Fruit fly (Drosophila melanogaster): ENCODE results near the gene CG13895.

Gene CG13895

dm6 chr3L:685441-685804, 22.6 kb downstream of the CG13895 start, which contains the start of gene ebd1 (continued):
- TF ChIP-seq amos (GFP tag; IDR thresholded peaks at IDR 0.05; ENCODE audit: partially characterized antibody) (no peak), MBD-R2 (GFP tag; IDR thresholded peaks at IDR 0.05) (no peak), CG9215 (GFP tag; IDR thresholded peaks at IDR 0.05) (no peak), Fer3 (tag; optimal IDR thresholded peaks at IDR 0.05) (no peak), toy (GFP tag; IDR thresholded peaks at IDR 0.05) (no peak), CG12071 (GFP tag; optimal IDR thresholded peaks at IDR 0.05) (peak; percentile 2), emc (GFP tag; optimal IDR thresholded peaks at IDR 0.05) (no peak), CG3838 (GFP tag; optimal IDR thresholded peaks at IDR 0.05) (no peak), Hand (GFP tag; optimal IDR thresholded peaks at IDR 0.05) (no peak), fd102C (GFP tag; optimal IDR thresholded peaks at IDR 0.05) (no peak), H15 (GFP tag; IDR thresholded peaks at IDR 0.05) (no peak), fu2 (GFP tag; optimal IDR thresholded peaks at IDR 0.05) (no peak), CG32532 (GFP tag; IDR thresholded peaks at IDR 0.05) (peak; percentile 6; the same call in 1 of the 2 replicates), Bteb2 (GFP tag; optimal IDR thresholded peaks at IDR 0.05) (no peak), CG3995 (GFP tag; optimal IDR thresholded peaks at IDR 0.05) (no peak), nmo (GFP tag; optimal IDR thresholded peaks at IDR 0.05) (no peak), CG15514 (GFP tag; optimal IDR thresholded peaks at IDR 0.05) (peak; percentile 23), chn (GFP tag; optimal IDR thresholded peaks at IDR 0.05) (no peak), tup (GFP tag; optimal IDR thresholded peaks at IDR 0.05) (no peak), unc-4 (GFP tag; IDR thresholded peaks at IDR 0.05; ENCODE audit: partially characterized antibody) (no peak), jing (GFP tag; optimal IDR thresholded peaks at IDR 0.05) (no peak), B-H2 (GFP tag; optimal IDR thresholded peaks at IDR 0.05) (no peak), CG3065 (GFP tag; optimal IDR thresholded peaks at IDR 0.05) (no peak), Max (GFP tag; optimal IDR thresholded peaks at IDR 0.05) (peak; percentile 19), CG33557 (GFP tag; optimal IDR thresholded peaks at IDR 0.05) (no peak), HHEX (GFP tag; optimal IDR thresholded peaks at IDR 0.05) (no peak), CG2712 (tag; optimal IDR thresholded peaks at IDR 0.05) (peak; percentile 24), CG17568 (GFP tag; optimal IDR thresholded peaks at IDR 0.05) (no peak), CG18764 (GFP tag; optimal IDR thresholded peaks at IDR 0.05) (no peak), al (GFP tag; IDR thresholded peaks at IDR 0.05) (no peak), fd3F (GFP tag; optimal IDR thresholded peaks at IDR 0.05) (no peak), knrl (GFP tag; IDR thresholded peaks at IDR 0.05; ENCODE audit: partially characterized antibody) (no peak; the same call in 2 of the 3 replicates)

- TF ChIP-seq dysf (GFP tag; IDR thresholded peaks at IDR 0.05) = peak; percentile 43; the same call in 2 of the 3 replicates
- peak; percentile 50 for TF ChIP-seq sens (GFP tag)
- peak; percentile 19 for TF ChIP-seq chn (GFP tag; optimal IDR thresholded peaks at IDR 0.05)
- no peak for TF ChIP-seq tgo (GFP tag; IDR thresholded peaks at IDR 0.05)
- TF ChIP-seq pita (GFP tag; optimal IDR thresholded peaks at IDR 0.05) = no peak
- TF ChIP-seq CG17802 (tag; optimal IDR thresholded peaks at IDR 0.05) = no peak
- peak; percentile 89 for TF ChIP-seq Hr39 (optimal IDR thresholded peaks at IDR 0.05)
- TF ChIP-seq NC2α (GFP tag; optimal IDR thresholded peaks at IDR 0.05) = no peak
- TF ChIP-seq Myb (GFP tag; optimal IDR thresholded peaks at IDR 0.05) = peak; percentile 5
- no peak for TF ChIP-seq ERR (GFP tag; optimal IDR thresholded peaks at IDR 0.05)
- peak; percentile 20 for TF ChIP-seq CG11504 (tag; optimal IDR thresholded peaks at IDR 0.05)
- peak; percentile 31 for TF ChIP-seq CG2120 (GFP tag; optimal IDR thresholded peaks at IDR 0.05)
- no peak for TF ChIP-seq CG14965 (GFP tag; optimal IDR thresholded peaks at IDR 0.05; ENCODE audit: borderline replicate concordance)
- TF ChIP-seq CG18619 (GFP tag; optimal IDR thresholded peaks at IDR 0.05) = no peak
- peak; percentile 6 for TF ChIP-seq CG7556 (GFP tag; optimal IDR thresholded peaks at IDR 0.05)
- TF ChIP-seq da (GFP tag; optimal IDR thresholded peaks at IDR 0.05) = no peak
- TF ChIP-seq Bgb (GFP tag; IDR thresholded peaks at IDR 0.05; ENCODE audit: partially characterized antibody) = 0 out of 2 replicates have a peak, but pooled peaks have one; percentile 8
- no peak for TF ChIP-seq Nf-YC (tag; optimal IDR thresholded peaks at IDR 0.05)
- no peak for TF ChIP-seq Dad (GFP tag; optimal IDR thresholded peaks at IDR 0.05)
- TF ChIP-seq hbn (GFP tag; IDR thresholded peaks at IDR 0.05; ENCODE audit: partially characterized antibody) = no peak
Observed at dm6 chr3L:684749-685440, 23.1 kb downstream of the CG13895 start.

All from whole organism, embryonic.